Fruit fly (Drosophila melanogaster): ENCODE measurements around the gene Lgr4.

Lgr4 gene

dm6 chrX:13135702-13136101 lies 53.3 kb downstream of the Lgr4 start (continued):
- TF ChIP-seq CG7745 (tag; optimal IDR thresholded peaks at IDR 0.05) (no peak), btn (GFP tag; optimal IDR thresholded peaks at IDR 0.05) (peak; percentile 28), odd (GFP tag; optimal IDR thresholded peaks at IDR 0.05) (no peak), ci (GFP tag; IDR thresholded peaks at IDR 0.05) (peak; percentile 88), CG7271 (tag; optimal IDR thresholded peaks at IDR 0.05) (no peak), Optix (GFP tag; IDR thresholded peaks at IDR 0.05) (peak; percentile 61; the same call in 2 of the 3 replicates), HmgD (GFP tag; optimal IDR thresholded peaks at IDR 0.05) (no peak), Abd-B (GFP tag; optimal IDR thresholded peaks at IDR 0.05) (peak; percentile 23), seq (GFP tag; IDR thresholded peaks at IDR 0.05) (0 out of 2 replicates have a peak, but pooled peaks have one; percentile 33), CG10959 (GFP tag; IDR thresholded peaks at IDR 0.05) (0 out of 2 replicates have a peak, but pooled peaks have one; percentile 18), CG9437 (GFP tag; optimal IDR thresholded peaks at IDR 0.05) (peak; percentile 47), otp (GFP tag; IDR thresholded peaks at IDR 0.05) (peak; percentile 54; the same call in 1 of the 3 replicates), Ravus (GFP tag; IDR thresholded peaks at IDR 0.05) (peak; percentile 33), dmrt11E (tag; optimal IDR thresholded peaks at IDR 0.05) (no peak), repo (GFP tag; optimal IDR thresholded peaks at IDR 0.05) (no peak), danr (GFP tag; IDR thresholded peaks at IDR 0.05) (peak; percentile 31; the same call in 1 of the 2 replicates), schlank (tag; optimal IDR thresholded peaks at IDR 0.05) (no peak), CG1832 (GFP tag; optimal IDR thresholded peaks at IDR 0.05) (no peak), sr (GFP tag; IDR thresholded peaks at IDR 0.05) (0 out of 3 replicates have a peak, but pooled peaks have one; percentile 33), CG6683 (GFP tag; optimal IDR thresholded peaks at IDR 0.05) (no peak), CoRest (tag; optimal IDR thresholded peaks at IDR 0.05) (peak; percentile 59), CG12071 (GFP tag; optimal IDR thresholded peaks at IDR 0.05) (peak; percentile 60), dpn (GFP tag; optimal IDR thresholded peaks at IDR 0.05) (peak; percentile 47 to 63), H2.0 (GFP tag; IDR thresholded peaks at IDR 0.05) (peak; percentile 37; the same call in 1 of the 2 replicates), wek (GFP tag; optimal IDR thresholded peaks at IDR 0.05) (peak; percentile 14), CG11398 (GFP tag; optimal IDR thresholded peaks at IDR 0.05) (peak; percentile 13), HmgZ (tag; optimal IDR thresholded peaks at IDR 0.05) (no peak), gro (GFP tag; optimal IDR thresholded peaks at IDR 0.05) (no peak), Dfd (GFP tag; optimal IDR thresholded peaks at IDR 0.05) (no peak), Sox102F (GFP tag; optimal IDR thresholded peaks at IDR 0.05) (peak; percentile 85), slou (GFP tag; optimal IDR thresholded peaks at IDR 0.05) (no peak), ro (GFP tag; IDR thresholded peaks at IDR 0.05) (no peak), her (GFP tag; optimal IDR thresholded peaks at IDR 0.05) (no peak), Drgx (GFP tag; IDR thresholded peaks at IDR 0.05) (peak; percentile 75), abd-A (tag; optimal IDR thresholded peaks at IDR 0.05) (no peak), fd96Cb (tag; optimal IDR thresholded peaks at IDR 0.05) (peak; percentile 68), crp (GFP tag; optimal IDR thresholded peaks at IDR 0.05) (no peak), ttk (GFP tag; IDR thresholded peaks at IDR 0.05) (peak; percentile 74), CG17912 (GFP tag; optimal IDR thresholded peaks at IDR 0.05) (no peak), al (GFP tag; IDR thresholded peaks at IDR 0.05) (no peak), esg (GFP tag; conservative IDR thresholded peaks at IDR 0.05) (peak; percentile 38; the same call in 1 of the 2 replicates), tgo (GFP tag; IDR thresholded peaks at IDR 0.05) (peak; percentile 60; the same call in 2 of the 3 replicates), Eip74EF (GFP tag; optimal IDR thresholded peaks at IDR 0.05) (peak in 1 of 2 experiments; percentile 2), CG11247 (GFP tag; IDR thresholded peaks at IDR 0.05) (0 out of 2 replicates have a peak, but pooled peaks have one; percentile 7), cwo (GFP tag; optimal IDR thresholded peaks at IDR 0.05) (peak; percentile 39), CG34376 (GFP tag; optimal IDR thresholded peaks at IDR 0.05) (no peak), CG14441 (GFP tag; IDR thresholded peaks at IDR 0.05) (peak; percentile 53), CG10274 (GFP tag; optimal IDR thresholded peaks at IDR 0.05) (peak; percentile 39), CG10209 (GFP tag; optimal IDR thresholded peaks at IDR 0.05) (peak; percentile 48), sisA (GFP tag; IDR thresholded peaks at IDR 0.05) (peak; percentile 72)

Data from whole organism, embryonic.